Worm (Caenorhabditis elegans): ENCODE results near the gene irld-40.

- TF ChIP-seq scrt-1 (GFP tag; IDR thresholded peaks at IDR 0.05) (no peak), tra-4 (tag; optimal IDR thresholded peaks at IDR 0.05) (no peak), ama-1 (optimal IDR thresholded peaks at IDR 0.05) (no peak), flt-1 (GFP tag; IDR thresholded peaks at IDR 0.05) (no peak), hnd-1 (tag; optimal IDR thresholded peaks at IDR 0.05) (no peak), aly-1 (tag; optimal IDR thresholded peaks at IDR 0.05) (no peak), ets-7 (tag; optimal IDR thresholded peaks at IDR 0.05) (no peak), ceh-36 (tag; optimal IDR thresholded peaks at IDR 0.05) (no peak), B0310.2 (tag; optimal IDR thresholded peaks at IDR 0.05) (no peak), pes-1 (GFP tag; IDR thresholded peaks at IDR 0.05) (no peak), tbx-37 (GFP tag; conservative IDR thresholded peaks at IDR 0.05) (no peak)
Observed at ce11 chrV:1699228-1699795, 36.9 kb downstream of the irld-40 start.

Measured in whole organism, early embryonic.